Fruit fly (Drosophila melanogaster): Measurements from ENCODE around the gene Wnt5.

Wnt5 gene

DNA sequence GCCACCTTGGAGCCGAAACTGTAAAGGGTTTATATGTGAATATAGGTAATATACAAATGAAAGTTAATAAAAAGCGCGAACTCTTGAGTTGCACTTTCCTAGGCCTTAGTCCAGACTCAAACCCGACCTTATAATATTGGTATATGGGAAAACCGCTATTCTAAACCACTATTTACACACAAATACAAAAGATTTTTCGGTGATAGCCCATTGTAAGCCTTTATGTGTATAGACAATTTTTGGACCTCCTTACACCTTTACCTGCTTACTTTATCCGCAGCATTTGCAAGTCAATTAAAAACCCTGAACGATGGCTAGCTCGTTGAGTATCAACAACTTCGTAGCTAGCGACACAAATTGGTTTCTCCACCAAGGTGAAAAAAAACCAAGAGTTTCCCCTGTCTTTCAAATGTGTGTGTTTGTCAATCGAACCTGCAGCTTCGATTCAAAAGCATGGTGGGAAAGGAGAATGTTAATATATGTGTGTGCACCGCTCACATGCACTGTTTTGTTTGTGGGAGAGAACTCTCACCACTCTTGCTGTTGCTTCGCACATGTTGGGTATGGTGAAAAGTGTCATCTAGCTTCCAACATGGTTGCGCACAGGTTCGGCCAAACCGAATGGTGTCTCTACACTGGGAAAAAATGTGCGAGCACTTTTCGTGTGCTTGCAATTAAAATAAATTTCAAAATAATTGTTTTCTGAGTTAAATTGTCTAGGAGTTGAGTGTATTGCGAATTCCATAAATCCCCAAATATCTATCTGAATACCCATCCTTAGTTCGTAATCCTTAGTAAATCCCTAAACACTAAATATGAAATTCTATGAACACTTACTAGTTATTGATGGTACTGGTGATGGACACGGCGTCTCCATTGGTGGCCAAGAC is 1.7 kb upstream of the Wnt5 start (continued):
- peak; percentile 90 for TF ChIP-seq CG11695 (GFP tag; IDR thresholded peaks at IDR 0.05)
- TF ChIP-seq TFAM (GFP tag; optimal IDR thresholded peaks at IDR 0.05), result peak; percentile 32
- peak; percentile 85 for TF ChIP-seq zf30C (GFP tag; optimal IDR thresholded peaks at IDR 0.05)
- TF ChIP-seq Hr3 (GFP tag; optimal IDR thresholded peaks at IDR 0.05), result peak; percentile 53
- peak; percentile 73 for TF ChIP-seq CG12219 (GFP tag; optimal IDR thresholded peaks at IDR 0.05)
- no peak for TF ChIP-seq sug (tag; optimal IDR thresholded peaks at IDR 0.05)
- TF ChIP-seq CG10147 (GFP tag; optimal IDR thresholded peaks at IDR 0.05), result peak; percentile 68
- TF ChIP-seq MTF-1 (GFP tag; optimal IDR thresholded peaks at IDR 0.05; ENCODE audit: borderline replicate concordance), result peak; percentile 63
- TF ChIP-seq crc (GFP tag; optimal IDR thresholded peaks at IDR 0.05), result peak; percentile 30
- TF ChIP-seq Gug (GFP tag; IDR thresholded peaks at IDR 0.05), result peak; percentile 71; the same call in 3 of the 4 replicates
- TF ChIP-seq Ets65A (GFP tag), result peak; percentile 89
- no peak for TF ChIP-seq CG4404 (GFP tag; IDR thresholded peaks at IDR 0.05)
- no peak for TF ChIP-seq sna (GFP tag; IDR thresholded peaks at IDR 0.05; ENCODE audit: partially characterized antibody)
- TF ChIP-seq CG9437 (GFP tag; optimal IDR thresholded peaks at IDR 0.05), result peak; percentile 52
- TF ChIP-seq Hmx (GFP tag; optimal IDR thresholded peaks at IDR 0.05), result peak; percentile 15
- no peak for TF ChIP-seq CG6272 (GFP tag; IDR thresholded peaks at IDR 0.05)
- peak; percentile 76 for TF ChIP-seq ap (GFP tag; IDR thresholded peaks at IDR 0.05)
- no peak for TF ChIP-seq Hr78 (GFP tag; optimal IDR thresholded peaks at IDR 0.05)
- no peak for TF ChIP-seq stwl (tag; optimal IDR thresholded peaks at IDR 0.05)
- TF ChIP-seq Chrac-16 (GFP tag; optimal IDR thresholded peaks at IDR 0.05), result peak; percentile 69
- TF ChIP-seq Spps (tag; optimal IDR thresholded peaks at IDR 0.05), result peak; percentile 62
- TF ChIP-seq unc-4 (GFP tag; IDR thresholded peaks at IDR 0.05; ENCODE audit: partially characterized antibody), result no peak
- no peak for TF ChIP-seq trh (GFP tag; optimal IDR thresholded peaks at IDR 0.05)
- peak; percentile 35 for TF ChIP-seq Vsx1 (GFP tag; optimal IDR thresholded peaks at IDR 0.05)
- TF ChIP-seq dimm (GFP tag; IDR thresholded peaks at IDR 0.05), result no peak
- TF ChIP-seq Gsc (GFP tag; IDR thresholded peaks at IDR 0.05), result no peak
- peak; percentile 39 for TF ChIP-seq CG17186 (GFP tag; optimal IDR thresholded peaks at IDR 0.05)
- TF ChIP-seq Ssrp (tag; optimal IDR thresholded peaks at IDR 0.05), result peak; percentile 62
- peak; percentile 65 for TF ChIP-seq her (GFP tag; optimal IDR thresholded peaks at IDR 0.05)
- peak; percentile 10 for TF ChIP-seq MESR4 (GFP tag; optimal IDR thresholded peaks at IDR 0.05)
- TF ChIP-seq CG13424 (tag; optimal IDR thresholded peaks at IDR 0.05), result peak; percentile 53
- peak; percentile 72 for TF ChIP-seq fd96Cb (tag; optimal IDR thresholded peaks at IDR 0.05)
- peak; percentile 71 for TF ChIP-seq pum (GFP tag; optimal IDR thresholded peaks at IDR 0.05)
- peak; percentile 49 for TF ChIP-seq CG10462 (GFP tag; optimal IDR thresholded peaks at IDR 0.05)
- peak; percentile 83 for TF ChIP-seq CG7786 (GFP tag; optimal IDR thresholded peaks at IDR 0.05)
- TF ChIP-seq nom (GFP tag; optimal IDR thresholded peaks at IDR 0.05), result no peak
- peak; percentile 75 for TF ChIP-seq pnt (GFP tag; optimal IDR thresholded peaks at IDR 0.05)
- TF ChIP-seq CG4854 (GFP tag; optimal IDR thresholded peaks at IDR 0.05), result peak; percentile 68
- TF ChIP-seq CG16813 (GFP tag; IDR thresholded peaks at IDR 0.05; ENCODE audit: partially characterized antibody), result no peak
- TF ChIP-seq prd (optimal IDR thresholded peaks at IDR 0.05), result no peak
- peak; percentile 81 for TF ChIP-seq prd (GFP tag; IDR thresholded peaks at IDR 0.05)
- TF ChIP-seq pzg (GFP tag; optimal IDR thresholded peaks at IDR 0.05), result no peak
- TF ChIP-seq CG15011 (GFP tag; optimal IDR thresholded peaks at IDR 0.05), result no peak
- peak; percentile 62 for TF ChIP-seq gcm (GFP tag; optimal IDR thresholded peaks at IDR 0.05)
- TF ChIP-seq gce (GFP tag; IDR thresholded peaks at IDR 0.05), result peak; percentile 82
- no peak for TF ChIP-seq inv (GFP tag; IDR thresholded peaks at IDR 0.05; ENCODE audit: partially characterized antibody)
- peak; percentile 7 for TF ChIP-seq CrebB (tag; optimal IDR thresholded peaks at IDR 0.05)
- TF ChIP-seq sc (optimal IDR thresholded peaks at IDR 0.05), result no peak
- peak; percentile 41 for TF ChIP-seq sc (GFP tag; optimal IDR thresholded peaks at IDR 0.05)

Data from whole organism, embryonic.